Worm (Caenorhabditis elegans): ENCODE measurements around the gene C38D4.10.

ce11 chrIII:4762846-4763245 lies 19.5 kb upstream of the C38D4.10 start:
- no peak for TF ChIP-seq madf-9 (GFP tag; conservative IDR thresholded peaks at IDR 0.05)
- TF ChIP-seq fkh-10 (GFP tag; optimal IDR thresholded peaks at IDR 0.05) = no peak
- TF ChIP-seq nhr-77 (tag; optimal IDR thresholded peaks at IDR 0.05) = no peak
- TF ChIP-seq hif-1 (tag; optimal IDR thresholded peaks at IDR 0.05) = no peak
- TF ChIP-seq nhr-11 (tag; optimal IDR thresholded peaks at IDR 0.05) = no peak
- TF ChIP-seq nhr-28 (tag; optimal IDR thresholded peaks at IDR 0.05) = no peak
- TF ChIP-seq nhr-6 (tag; optimal IDR thresholded peaks at IDR 0.05) = no peak
- TF ChIP-seq pha-4 (GFP tag; IDR thresholded peaks at IDR 0.05) = no peak
- no peak for TF ChIP-seq pha-4 (tag; optimal IDR thresholded peaks at IDR 0.05)
- TF ChIP-seq saeg-2 (GFP tag; IDR thresholded peaks at IDR 0.05) = no peak
- no peak for TF ChIP-seq ctbp-1 (GFP tag; IDR thresholded peaks at IDR 0.05)
- no peak for TF ChIP-seq snpc-4 (tag; optimal IDR thresholded peaks at IDR 0.05)
